Fruit fly (Drosophila melanogaster): Measurements from ENCODE around the gene CG2004.
A peak's percentile ranks its signal among the peaks of the same experiment; 100 is the strongest.

Gene CG2004

dm6 chrX:8714064-8715046 lies at the start of gene CG2004, which contains the start of gene CG1785 (continued):
- peak; percentile 47 for TF ChIP-seq CG10431 (GFP tag; optimal IDR thresholded peaks at IDR 0.05)
- TF ChIP-seq CG16813 (GFP tag; IDR thresholded peaks at IDR 0.05; ENCODE audit: partially characterized antibody) = peak; percentile 72
- peak; percentile 43 for TF ChIP-seq sima (GFP tag; optimal IDR thresholded peaks at IDR 0.05)
- peak; percentile 69 for TF ChIP-seq da (GFP tag; optimal IDR thresholded peaks at IDR 0.05)
- peak; percentile 84 for TF ChIP-seq kay (GFP tag; optimal IDR thresholded peaks at IDR 0.05)
- TF ChIP-seq nmo (GFP tag; optimal IDR thresholded peaks at IDR 0.05) = peak; percentile 73
- peak; percentile 98 for TF ChIP-seq CG10267 (tag; optimal IDR thresholded peaks at IDR 0.05)
- peak; percentile 86 for TF ChIP-seq klu (GFP tag; IDR thresholded peaks at IDR 0.05)
- TF ChIP-seq scrt (GFP tag; optimal IDR thresholded peaks at IDR 0.05) = peak; percentile 82
- TF ChIP-seq Ssrp (tag; optimal IDR thresholded peaks at IDR 0.05) = peak; percentile 90
- TF ChIP-seq CG32532 (GFP tag; IDR thresholded peaks at IDR 0.05) = peak; percentile 94
- TF ChIP-seq Poxn (GFP tag; IDR thresholded peaks at IDR 0.05) = peak; percentile 74
- peak; percentile 97 for TF ChIP-seq CG9932 (GFP tag; IDR thresholded peaks at IDR 0.05)
- 0 out of 3 replicates have a peak, but pooled peaks have one; percentile 20 for TF ChIP-seq Opbp (GFP tag; IDR thresholded peaks at IDR 0.05; ENCODE audit: partially characterized antibody)
- peak; percentile 78 for TF ChIP-seq CG9437 (GFP tag; optimal IDR thresholded peaks at IDR 0.05)
- peak; percentile 82; the same call in 2 of the 3 replicates for TF ChIP-seq otp (GFP tag; IDR thresholded peaks at IDR 0.05)
- TF ChIP-seq CG17328 (GFP tag; IDR thresholded peaks at IDR 0.05) = peak; percentile 91
- peak; percentile 85 for TF ChIP-seq ERR (GFP tag; optimal IDR thresholded peaks at IDR 0.05)
- peak; percentile 91 for TF ChIP-seq CG12942 (GFP tag; optimal IDR thresholded peaks at IDR 0.05)
- TF ChIP-seq CG14860 (GFP tag; IDR thresholded peaks at IDR 0.05; ENCODE audit: partially characterized antibody) = peak; percentile 61; the same call in 2 of the 3 replicates
- peak; percentile 84 for TF ChIP-seq Dek (tag; optimal IDR thresholded peaks at IDR 0.05)
- TF ChIP-seq danr (GFP tag; IDR thresholded peaks at IDR 0.05) = peak; percentile 85
- TF ChIP-seq CG31365 (tag; optimal IDR thresholded peaks at IDR 0.05) = peak; percentile 10
- TF ChIP-seq CG3407 (GFP tag; optimal IDR thresholded peaks at IDR 0.05) = peak; percentile 79
- TF ChIP-seq kah (GFP tag; optimal IDR thresholded peaks at IDR 0.05) = peak; percentile 88
- peak; percentile 87 for TF ChIP-seq Sry-δ (GFP tag; optimal IDR thresholded peaks at IDR 0.05)
- peak; percentile 94 for TF ChIP-seq CG32772 (GFP tag; IDR thresholded peaks at IDR 0.05)
- TF ChIP-seq pnt (GFP tag; optimal IDR thresholded peaks at IDR 0.05) = peak; percentile 76
- peak; percentile 60 for TF ChIP-seq CG9797 (GFP tag; optimal IDR thresholded peaks at IDR 0.05)
- TF ChIP-seq HLHmδ (GFP tag; optimal IDR thresholded peaks at IDR 0.05) = no peak
- peak; percentile 94 for TF ChIP-seq CG10366 (GFP tag; IDR thresholded peaks at IDR 0.05)
- TF ChIP-seq bigmax (GFP tag; optimal IDR thresholded peaks at IDR 0.05) = no peak
- no peak for TF ChIP-seq luna (GFP tag; optimal IDR thresholded peaks at IDR 0.05)
- peak; percentile 96 for TF ChIP-seq sob (GFP tag; IDR thresholded peaks at IDR 0.05)
- peak; percentile 90 for TF ChIP-seq CG5245 (GFP tag; optimal IDR thresholded peaks at IDR 0.05)
- TF ChIP-seq ato (GFP tag; IDR thresholded peaks at IDR 0.05; ENCODE audit: partially characterized antibody) = no peak
- peak; percentile 82 for TF ChIP-seq CG7357 (GFP tag; IDR thresholded peaks at IDR 0.05)
- TF ChIP-seq CG10979 (tag; optimal IDR thresholded peaks at IDR 0.05) = peak; percentile 84
- TF ChIP-seq BEAF-32 (GFP tag; optimal IDR thresholded peaks at IDR 0.05) = peak; percentile 86
- TF ChIP-seq D19A (tag; optimal IDR thresholded peaks at IDR 0.05) = peak; percentile 87
- peak; percentile 81 for TF ChIP-seq stc (GFP tag; IDR thresholded peaks at IDR 0.05)
- no peak for TF ChIP-seq hth (optimal IDR thresholded peaks at IDR 0.05)
- TF ChIP-seq CG12155 (GFP tag; optimal IDR thresholded peaks at IDR 0.05) = peak; percentile 90
- TF ChIP-seq CG2875 (GFP tag; optimal IDR thresholded peaks at IDR 0.05) = peak; percentile 67
- TF ChIP-seq CG6813 (GFP tag; optimal IDR thresholded peaks at IDR 0.05) = peak; percentile 49
- TF ChIP-seq Sry-β (GFP tag; optimal IDR thresholded peaks at IDR 0.05) = peak; percentile 90
- TF ChIP-seq CG18619 (GFP tag; optimal IDR thresholded peaks at IDR 0.05) = peak; percentile 90
- peak; percentile 61 for TF ChIP-seq CG10565 (GFP tag; optimal IDR thresholded peaks at IDR 0.05)

All from whole organism, embryonic.